Fruit fly (Drosophila melanogaster) whole organism, embryonic: ENCODE results near the gene Hip14.

ENCODE experiments used
- Bdp1 ChIP-seq: fragments of 200-800 bp; sonication (Bioruptor generic); optimal IDR thresholded peaks from 3 replicates; lab custom pipeline; 2016; ENCODE audit warnings: missing biosample characterization, missing genetic modification characterization
- CG10959 ChIP-seq: fragments of 200-800 bp; sonication (Bioruptor generic); IDR thresholded peaks from 2 replicates; pipeline ENCODE4 v1.3.6; 2022; ENCODE audit warnings: missing biosample characterization, missing genetic modification characterization
- CG11695 ChIP-seq: fragments of 200-800 bp; sonication (Bioruptor generic); IDR thresholded peaks from 3 replicates; pipeline ENCODE4 v1.3.6; 2022; ENCODE audit warnings: missing biosample characterization, missing genetic modification characterization
- CG11723 ChIP-seq: fragments of 200-800 bp; sonication (Bioruptor generic); optimal IDR thresholded peaks from 2 replicates; lab custom pipeline; 2017; ENCODE audit warnings: missing biosample characterization, mild to moderate bottlenecking, missing genetic modification characterization
- CG12236 ChIP-seq: fragments of 200-800 bp; sonication (Bioruptor generic); optimal IDR thresholded peaks from 2 replicates; lab custom pipeline; 2016; ENCODE audit warnings: missing biosample characterization, missing genetic modification characterization
- CG12391 ChIP-seq: fragments of 200-800 bp; sonication (Bioruptor generic); optimal IDR thresholded peaks from 3 replicates; lab custom pipeline; 2018; ENCODE audit warnings: missing biosample characterization, mild to moderate bottlenecking, missing genetic modification characterization, moderate library complexity
- CG12769 ChIP-seq: fragments of 200-800 bp; sonication (Bioruptor generic); optimal IDR thresholded peaks from 2 replicates; lab custom pipeline; 2019; ENCODE audit warnings: missing biosample characterization, mild to moderate bottlenecking, missing genetic modification characterization, moderate library complexity
- CG15696 ChIP-seq: fragments of 200-800 bp; sonication (Bioruptor generic); optimal IDR thresholded peaks from 2 replicates; lab custom pipeline; 2019; ENCODE audit warnings: missing biosample characterization, mild to moderate bottlenecking, missing genetic modification characterization, moderate library complexity
- CG16863 ChIP-seq: fragments of 200-800 bp; sonication (Bioruptor generic); optimal IDR thresholded peaks from 3 replicates; lab custom pipeline; 2016; ENCODE audit warnings: missing biosample characterization, missing genetic modification characterization
- CG17186 ChIP-seq: fragments of 200-800 bp; sonication (Bioruptor generic); optimal IDR thresholded peaks from 3 replicates; lab custom pipeline; 2017; ENCODE audit warnings: missing biosample characterization, missing genetic modification reagents, missing genetic modification characterization
- CG17802 ChIP-seq: fragments of 200-800 bp; sonication (Bioruptor generic); optimal IDR thresholded peaks from 2 replicates; lab custom pipeline; 2018; ENCODE audit warnings: missing biosample characterization, mild to moderate bottlenecking, missing genetic modification characterization, moderate library complexity
- CG31224 ChIP-seq: fragments of 200-800 bp; sonication (Bioruptor generic); IDR thresholded peaks from 2 replicates; pipeline ENCODE4 v1.3.6; 2022; ENCODE audit warnings: missing biosample characterization, missing genetic modification characterization
- CG33557 ChIP-seq: fragments of 200-800 bp; sonication (Bioruptor generic); optimal IDR thresholded peaks from 2 replicates; lab custom pipeline; 2019; ENCODE audit warnings: missing biosample characterization, mild to moderate bottlenecking, missing genetic modification characterization, moderate library complexity
- CG3726 ChIP-seq: fragments of 200-800 bp; sonication (Bioruptor generic); IDR thresholded peaks from 3 replicates; pipeline ENCODE4, ENCODE4 v1.3.6; 2022; ENCODE audit warnings: missing biosample characterization, missing genetic modification characterization
- CG4617 ChIP-seq: fragments of 200-800 bp; sonication (Bioruptor generic); optimal IDR thresholded peaks from 3 replicates; lab custom pipeline; 2016; ENCODE audit warnings: missing biosample characterization, missing genetic modification characterization, borderline replicate concordance
- CG7928 ChIP-seq: fragments of 200-800 bp; sonication (Bioruptor generic); optimal IDR thresholded peaks from 2 replicates; lab custom pipeline; 2017; ENCODE audit warnings: missing biosample characterization, mild to moderate bottlenecking, missing genetic modification characterization
- CG7987 ChIP-seq: fragments of 200-800 bp; sonication (Bioruptor generic); optimal IDR thresholded peaks from 2 replicates; lab custom pipeline; 2018; ENCODE audit warnings: missing biosample characterization, mild to moderate bottlenecking, missing genetic modification characterization, moderate library complexity
- CG9609 ChIP-seq: fragments of 200-800 bp; sonication (Bioruptor generic); optimal IDR thresholded peaks from 3 replicates; lab custom pipeline; 2016; ENCODE audit warnings: missing biosample characterization, missing genetic modification characterization
- CoRest ChIP-seq: fragments of 200-800 bp; sonication (Bioruptor generic); optimal IDR thresholded peaks from 3 replicates; lab custom pipeline; 2018; ENCODE audit warnings: missing biosample characterization, mild to moderate bottlenecking, missing genetic modification characterization, moderate library complexity
- D19B ChIP-seq: fragments of 200-800 bp; sonication (Bioruptor generic); optimal IDR thresholded peaks from 2 replicates; lab custom pipeline; 2017; ENCODE audit warnings: missing biosample characterization, mild to moderate bottlenecking, missing genetic modification characterization
- Dad ChIP-seq: fragments of 200-800 bp; sonication (Bioruptor generic); optimal IDR thresholded peaks from 3 replicates; lab custom pipeline; 2016; ENCODE audit warnings: missing biosample characterization, missing genetic modification characterization
- Dip3 ChIP-seq: fragments of 200-800 bp; sonication (Bioruptor generic); optimal IDR thresholded peaks from 3 replicates; lab custom pipeline; 2016; ENCODE audit warnings: missing biosample characterization, missing genetic modification characterization
- Elba2 ChIP-seq: fragments of 200-800 bp; sonication (Bioruptor generic); optimal IDR thresholded peaks from 3 replicates; lab custom pipeline; 2016; ENCODE audit warnings: missing biosample characterization, missing genetic modification characterization
- Ets97D ChIP-seq: fragments of 200-800 bp; sonication (Bioruptor generic); optimal IDR thresholded peaks from 3 replicates; lab custom pipeline; 2016; ENCODE audit warnings: missing biosample characterization, missing genetic modification characterization
- H15 ChIP-seq: fragments of 200-800 bp; sonication (Bioruptor generic); IDR thresholded peaks from 3 replicates; pipeline ENCODE4 v1.3.6; 2022; ENCODE audit warnings: missing biosample characterization, missing genetic modification characterization
- H2.0 ChIP-seq: fragments of 200-800 bp; sonication (Bioruptor generic); IDR thresholded peaks from 2 replicates; pipeline ENCODE4 v1.3.6; 2022; ENCODE audit warnings: missing biosample characterization, missing genetic modification characterization
- Hr78 ChIP-seq, 2 experiments: fragments of 200-800 bp in 1 of 2; fragments of >200 bp in 1 of 2; sonication (Bioruptor generic) in 1 of 2; optimal IDR thresholded peaks; 2 replicates each; lab custom pipeline; 2017 to 2019; ENCODE audit warnings: missing biosample characterization in 2 of 2, missing genetic modification characterization in 2 of 2, mild to moderate bottlenecking in 1 of 2, moderate library complexity in 1 of 2
- Max ChIP-seq: fragments of 200-800 bp; sonication (Bioruptor generic); optimal IDR thresholded peaks from 2 replicates; lab custom pipeline; 2016; ENCODE audit warnings: missing biosample characterization, mild to moderate bottlenecking, missing genetic modification characterization
- Myb ChIP-seq: fragments of 200-800 bp; sonication (Bioruptor generic); optimal IDR thresholded peaks from 2 replicates; lab custom pipeline; 2016; ENCODE audit warnings: missing biosample characterization, missing genetic modification characterization
- Nf-YA ChIP-seq: fragments of 200-800 bp; sonication (Bioruptor generic); IDR thresholded peaks from 2 replicates; pipeline ENCODE4 v1.3.6; 2022; ENCODE audit warnings: missing biosample characterization, missing genetic modification characterization
- Sox100B ChIP-seq: fragments of 200-800 bp; sonication (Bioruptor generic); optimal IDR thresholded peaks from 3 replicates; lab custom pipeline; 2018; ENCODE audit warnings: missing biosample characterization, mild to moderate bottlenecking, missing genetic modification characterization
- ab ChIP-seq: fragments of 200-800 bp; sonication (Bioruptor generic); optimal IDR thresholded peaks from 2 replicates; lab custom pipeline; 2016; ENCODE audit warnings: missing biosample characterization, missing genetic modification characterization
- ac ChIP-seq: fragments of 200-800 bp; sonication (Bioruptor generic); optimal IDR thresholded peaks from 3 replicates; lab custom pipeline; 2017; ENCODE audit warnings: missing biosample characterization, mild to moderate bottlenecking, missing genetic modification characterization
- aop ChIP-seq: fragments of 200-800 bp; sonication (Bioruptor generic); IDR thresholded peaks from 2 replicates; pipeline ENCODE4 v1.3.6; 2022; ENCODE audit warnings: missing biosample characterization, missing genetic modification characterization
- ase ChIP-seq: fragments of 200-800 bp; sonication (Bioruptor generic); IDR thresholded peaks from 3 replicates; pipeline ENCODE4 v1.3.6; 2022; ENCODE audit warnings: missing biosample characterization, missing genetic modification characterization
- cato ChIP-seq: fragments of 200-800 bp; sonication (Bioruptor generic); optimal IDR thresholded peaks from 2 replicates; lab custom pipeline; 2016; ENCODE audit warnings: missing biosample characterization, missing genetic modification characterization, borderline replicate concordance
- ci ChIP-seq: fragments of 200-800 bp; sonication (Bioruptor generic); IDR thresholded peaks from 3 replicates; pipeline ENCODE4 v1.3.6; 2022; ENCODE audit warnings: missing biosample characterization, missing genetic modification characterization
- dmrt11E ChIP-seq: fragments of 200-800 bp; sonication (Bioruptor generic); optimal IDR thresholded peaks from 3 replicates; lab custom pipeline; 2018; ENCODE audit warnings: missing biosample characterization, mild to moderate bottlenecking, missing genetic modification characterization, moderate library complexity
- eve ChIP-seq, 2 experiments: fragments of >200 bp; optimal IDR thresholded peaks; 2 replicates each; lab custom pipeline; 2017; ENCODE audit warnings: missing biosample characterization in 2 of 2, missing genetic modification characterization in 2 of 2
- eyg ChIP-seq: fragments of 200-800 bp; sonication (Bioruptor generic); optimal IDR thresholded peaks from 3 replicates; lab custom pipeline; 2016; ENCODE audit warnings: missing biosample characterization, missing genetic modification characterization
- gcm ChIP-seq: fragments of 200-800 bp; sonication (Bioruptor generic); optimal IDR thresholded peaks from 2 replicates; lab custom pipeline; 2019; ENCODE audit warnings: missing biosample characterization, mild to moderate bottlenecking, missing genetic modification characterization, moderate library complexity
- grn ChIP-seq: fragments of 200-800 bp; sonication (Bioruptor generic); optimal IDR thresholded peaks from 3 replicates; lab custom pipeline; 2017; ENCODE audit warnings: missing biosample characterization, missing genetic modification characterization
- h ChIP-seq: fragments of >200 bp; optimal IDR thresholded peaks from 2 replicates; lab custom pipeline; 2017
- hb ChIP-seq: fragments of 200-800 bp; sonication (Bioruptor generic); IDR thresholded peaks from 3 replicates; pipeline ENCODE4 v1.3.6; 2022; ENCODE audit warnings: missing biosample characterization, missing genetic modification characterization; ENCODE audit not compliant: partially characterized antibody
- jumu ChIP-seq: fragments of 200-800 bp; sonication (Bioruptor generic); optimal IDR thresholded peaks from 3 replicates; lab custom pipeline; 2016; ENCODE audit warnings: missing biosample characterization, missing genetic modification characterization
- ken ChIP-seq: fragments of 200-800 bp; sonication (Bioruptor generic); IDR thresholded peaks from 3 replicates; pipeline ENCODE4 v1.3.6; 2022; ENCODE audit warnings: missing biosample characterization, missing genetic modification characterization
- nerfin-2 ChIP-seq: fragments of 200-800 bp; sonication (Bioruptor generic); IDR thresholded peaks from 2 replicates; pipeline ENCODE4 v1.3.6; 2022; ENCODE audit warnings: missing biosample characterization, missing genetic modification characterization; ENCODE audit not compliant: partially characterized antibody
- nmo ChIP-seq: fragments of 200-800 bp; sonication (Bioruptor generic); optimal IDR thresholded peaks from 2 replicates; lab custom pipeline; 2018; ENCODE audit warnings: missing biosample characterization, mild to moderate bottlenecking, missing genetic modification characterization, moderate library complexity
- oc ChIP-seq: fragments of 200-800 bp; sonication (Bioruptor generic); optimal IDR thresholded peaks from 2 replicates; lab custom pipeline; 2018; ENCODE audit warnings: missing biosample characterization, mild to moderate bottlenecking, missing genetic modification characterization, moderate library complexity
- stwl ChIP-seq: fragments of 200-800 bp; sonication (Bioruptor generic); optimal IDR thresholded peaks from 3 replicates; lab custom pipeline; 2018; ENCODE audit warnings: missing biosample characterization, mild to moderate bottlenecking, missing genetic modification characterization, moderate library complexity
- unc-4 ChIP-seq: fragments of 200-800 bp; sonication (Bioruptor generic); IDR thresholded peaks from 2 replicates; pipeline ENCODE4 v1.3.6; 2022; ENCODE audit warnings: missing biosample characterization, missing genetic modification characterization; ENCODE audit not compliant: partially characterized antibody

Gene Hip14

dm6 chr3L:15988039-15988546 lies at the start of gene Hip14 (continued):
- TF ChIP-seq CG15696 (tag; lab: Kevin White, UChicago) (no peak), CG33557 (GFP tag; lab: Kevin White, UChicago) (no peak), ac (GFP tag; lab: Kevin White, UChicago) (no peak), Sox100B (GFP tag; lab: Kevin White, UChicago) (no peak), Myb (GFP tag; lab: Kevin White, UChicago) (no peak), H2.0 (no peak), CG9609 (GFP tag; lab: Kevin White, UChicago) (no peak), stwl (tag; lab: Kevin White, UChicago) (peak; percentile 54), CG31224 (GFP tag; lab: Robert Waterston, UW) (no peak), Nf-YA (no peak), hb (GFP tag; lab: Robert Waterston, UW) (no peak), CG3726 (no peak), grn (GFP tag; lab: Kevin White, UChicago) (no peak), Bdp1 (no peak), nerfin-2 (GFP tag; lab: Robert Waterston, UW) (no peak), ase (GFP tag; lab: Robert Waterston, UW) (no peak), eyg (GFP tag; lab: Kevin White, UChicago) (no peak), Elba2 (GFP tag; lab: Kevin White, UChicago) (peak; percentile 7), Dip3 (GFP tag; lab: Kevin White, UChicago) (no peak), h (lab: Kevin White, UChicago) (no peak), Dad (GFP tag; lab: Kevin White, UChicago) (no peak), CG7987 (GFP tag; lab: Kevin White, UChicago) (no peak), Hr78 (GFP tag; optimal IDR thresholded peaks at IDR 0.05; lab: Kevin White, UChicago) (no peak), CG10959 (GFP tag; lab: Robert Waterston, UW) (no peak), dmrt11E (tag; lab: Kevin White, UChicago) (no peak), CG17186 (GFP tag; lab: Kevin White, UChicago) (no peak), oc (tag; lab: Kevin White, UChicago) (no peak), cato (GFP tag; lab: Kevin White, UChicago) (no peak), CG17802 (tag; lab: Kevin White, UChicago) (no peak), CG7928 (GFP tag; lab: Kevin White, UChicago) (no peak), CG12391 (tag; lab: Kevin White, UChicago) (peak; percentile 52), aop (no peak), eve (GFP tag; optimal IDR thresholded peaks at IDR 0.05; lab: Kevin White, UChicago) (no peak), ken (GFP tag; lab: Robert Waterston, UW) (no peak), Ets97D (GFP tag; lab: Kevin White, UChicago) (peak; percentile 46), CG12236 (no peak), gcm (no peak), ab (GFP tag; lab: Kevin White, UChicago) (no peak), CG4617 (GFP tag; lab: Kevin White, UChicago) (peak; percentile 89), unc-4 (GFP tag; lab: Robert Waterston, UW) (peak; percentile 42; the same call in 1 of the 2 replicates), CG11723 (GFP tag; lab: Kevin White, UChicago) (no peak), Max (no peak), CG11695 (no peak), D19B (GFP tag; lab: Kevin White, UChicago) (no peak), jumu (GFP tag; lab: Kevin White, UChicago) (no peak), CG16863 (no peak), CG12769 (no peak), H15 (GFP tag; lab: Robert Waterston, UW) (no peak), nmo (GFP tag; lab: Kevin White, UChicago) (no peak), CoRest (tag; lab: Kevin White, UChicago) (no peak), ci (peak; percentile 62; the same call in 2 of the 3 replicates)
